Worm (Caenorhabditis elegans): Measurements from ENCODE around the gene C46A5.4.

DNA sequence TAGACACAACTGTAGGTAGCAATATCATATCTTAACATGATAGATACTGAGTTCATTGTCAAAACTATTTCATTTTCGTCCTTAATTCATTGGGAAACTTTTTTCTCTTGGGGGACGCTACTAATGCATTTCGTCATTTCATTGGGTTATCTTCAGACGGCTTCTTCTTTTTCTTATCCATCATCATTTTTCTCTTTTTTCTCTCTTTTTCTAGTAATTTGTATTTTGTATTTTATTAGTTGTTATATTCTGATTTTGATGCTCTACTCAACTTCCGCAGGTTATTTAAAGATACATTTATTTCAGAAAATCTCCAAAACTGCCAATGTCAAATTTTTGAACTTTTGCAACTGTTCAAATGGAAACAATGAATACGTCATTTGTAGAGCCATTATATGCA lies 13.6 kb downstream of the C46A5.4 start, which contains the start of gene npr-35:
- no peak for TF ChIP-seq lin-11 (tag; optimal IDR thresholded peaks at IDR 0.05)
- TF ChIP-seq gmeb-2 (tag; optimal IDR thresholded peaks at IDR 0.05): no peak
- TF ChIP-seq hlh-30 (tag; optimal IDR thresholded peaks at IDR 0.05; ENCODE audit: insufficient read depth): no peak
- TF ChIP-seq unc-55 (GFP tag; optimal IDR thresholded peaks at IDR 0.05): no peak
- no peak for TF ChIP-seq tbx-2 (tag; optimal IDR thresholded peaks at IDR 0.05)
- TF ChIP-seq ets-4 (tag; optimal IDR thresholded peaks at IDR 0.05): no peak
- no peak for TF ChIP-seq nhr-11 (tag; optimal IDR thresholded peaks at IDR 0.05)
- TF ChIP-seq sox-4 (tag; optimal IDR thresholded peaks at IDR 0.05): no peak
- no peak for TF ChIP-seq hlh-15 (tag; optimal IDR thresholded peaks at IDR 0.05)
